Worm (Caenorhabditis elegans): ENCODE measurements around the gene syx-5.

ce11 chrV:11739820-11740219 lies 24.9 kb upstream of the syx-5 start, which contains the start of gene T04F3.1:
- TF ChIP-seq ztf-26 (tag; optimal IDR thresholded peaks at IDR 0.05) = no peak
- TF ChIP-seq attf-6 (GFP tag; IDR thresholded peaks at IDR 0.05) = no peak
- no peak for TF ChIP-seq B0336.3 (GFP tag; IDR thresholded peaks at IDR 0.05)
- no peak for TF ChIP-seq Y67H2A.10 (GFP tag; conservative IDR thresholded peaks at IDR 0.05)
- no peak for TF ChIP-seq zfh-2 (GFP tag; conservative IDR thresholded peaks at IDR 0.05)
- TF ChIP-seq ama-1 (optimal IDR thresholded peaks at IDR 0.05) = no peak
- TF ChIP-seq ama-1 (GFP tag; optimal IDR thresholded peaks at IDR 0.05) = no peak
- no peak for TF ChIP-seq pha-4 (tag; optimal IDR thresholded peaks at IDR 0.05)
- TF ChIP-seq unc-62 (GFP tag; optimal IDR thresholded peaks at IDR 0.05) = no peak
- TF ChIP-seq ZK185.1 (tag; optimal IDR thresholded peaks at IDR 0.05; ENCODE audit: poor library complexity, severe bottlenecking) = no peak
- TF ChIP-seq F57A8.1 (GFP tag; optimal IDR thresholded peaks at IDR 0.05) = no peak
- TF ChIP-seq nhr-179 (tag; optimal IDR thresholded peaks at IDR 0.05) = no peak
